Fruit fly (Drosophila melanogaster) whole organism, embryonic: ENCODE results near the gene hgo.

Experiments
- CG10366 ChIP-seq: fragments of 200-800 bp; sonication (Bioruptor generic); IDR thresholded peaks from 2 replicates; pipeline ENCODE4 v1.3.6; 2022; ENCODE audit warnings: missing biosample characterization, missing genetic modification characterization
- CG11456 ChIP-seq: fragments of 200-800 bp; sonication (Bioruptor generic); IDR thresholded peaks from 3 replicates; pipeline ENCODE4 v1.3.6; 2022; ENCODE audit warnings: missing biosample characterization, missing genetic modification characterization
- CG12769 ChIP-seq: fragments of 200-800 bp; sonication (Bioruptor generic); optimal IDR thresholded peaks from 2 replicates; lab custom pipeline; 2019; ENCODE audit warnings: missing biosample characterization, mild to moderate bottlenecking, missing genetic modification characterization, moderate library complexity
- CG13775 ChIP-seq: fragments of 200-800 bp; sonication (Bioruptor generic); optimal IDR thresholded peaks from 3 replicates; lab custom pipeline; 2017; ENCODE audit warnings: missing biosample characterization, mild to moderate bottlenecking, missing genetic modification characterization
- CG17802 ChIP-seq: fragments of 200-800 bp; sonication (Bioruptor generic); optimal IDR thresholded peaks from 2 replicates; lab custom pipeline; 2018; ENCODE audit warnings: missing biosample characterization, mild to moderate bottlenecking, missing genetic modification characterization, moderate library complexity
- CG18262 ChIP-seq: fragments of 200-800 bp; optimal IDR thresholded peaks from 3 replicates; lab custom pipeline; 2019; ENCODE audit warnings: missing biosample characterization, mild to moderate bottlenecking, missing genetic modification characterization, moderate library complexity
- CG32532 ChIP-seq: fragments of 200-800 bp; sonication (Bioruptor generic); IDR thresholded peaks from 2 replicates; pipeline ENCODE4 v1.3.6; 2022; ENCODE audit warnings: missing biosample characterization, missing genetic modification characterization
- CG4730 ChIP-seq: fragments of 200-800 bp; sonication (Bioruptor generic); IDR thresholded peaks from 2 replicates; pipeline ENCODE4 v1.3.6; 2022; ENCODE audit warnings: missing biosample characterization, missing genetic modification characterization
- CG6765 ChIP-seq: fragments of 200-800 bp; sonication (Bioruptor generic); optimal IDR thresholded peaks from 3 replicates; lab custom pipeline; 2017; ENCODE audit warnings: missing biosample characterization, mild to moderate bottlenecking, missing genetic modification characterization
- CG8924 ChIP-seq: fragments of 200-800 bp; optimal IDR thresholded peaks from 3 replicates; lab custom pipeline; 2019; ENCODE audit warnings: missing biosample characterization, mild to moderate bottlenecking, missing genetic modification characterization, moderate library complexity
- Deaf1 ChIP-seq: fragments of 200-800 bp; optimal IDR thresholded peaks from 3 replicates; lab custom pipeline; 2019; ENCODE audit warnings: missing biosample characterization, mild to moderate bottlenecking, missing genetic modification characterization, moderate library complexity
- Drgx ChIP-seq: fragments of 200-800 bp; sonication (Bioruptor generic); IDR thresholded peaks from 2 replicates; pipeline ENCODE4 v1.3.6; 2022; ENCODE audit warnings: missing biosample characterization, missing genetic modification characterization
- Elba2 ChIP-seq: fragments of 200-800 bp; sonication (Bioruptor generic); optimal IDR thresholded peaks from 3 replicates; lab custom pipeline; 2016; ENCODE audit warnings: missing biosample characterization, missing genetic modification characterization
- HLH3B ChIP-seq: fragments of 200-800 bp; sonication (Bioruptor generic); IDR thresholded peaks from 2 replicates; pipeline ENCODE4 v1.3.6; 2022; ENCODE audit warnings: missing biosample characterization, missing genetic modification characterization
- HLH54F ChIP-seq: fragments of 200-800 bp; sonication (Bioruptor generic); optimal IDR thresholded peaks from 3 replicates; lab custom pipeline; 2016; ENCODE audit warnings: missing biosample characterization, missing genetic modification characterization
- Jarid2 ChIP-seq: fragments of 200-800 bp; sonication (Bioruptor generic); optimal IDR thresholded peaks from 3 replicates; lab custom pipeline; 2017; ENCODE audit warnings: mild to moderate bottlenecking, missing biosample characterization, missing genetic modification reagents, missing genetic modification characterization
- Med ChIP-seq: fragments of 200-800 bp; sonication (Bioruptor generic); peaks from one replicate; lab custom pipeline; 2016; ENCODE audit warnings: missing biosample characterization, missing genetic modification characterization, mild to moderate bottlenecking, inconsistent platforms, moderate library complexity
- Oli ChIP-seq: fragments of 200-800 bp; sonication (Bioruptor generic); optimal IDR thresholded peaks from 2 replicates; lab custom pipeline; 2018; ENCODE audit warnings: missing biosample characterization, mild to moderate bottlenecking, missing genetic modification characterization, moderate library complexity
- Ptx1 ChIP-seq: fragments of 200-800 bp; sonication (Bioruptor generic); IDR thresholded peaks from 2 replicates; pipeline ENCODE4 v1.3.6; 2022; ENCODE audit warnings: missing biosample characterization, missing genetic modification characterization
- Rfx ChIP-seq: fragments of 200-800 bp; sonication (Bioruptor generic); IDR thresholded peaks from 2 replicates; pipeline ENCODE4 v1.3.6; 2022; ENCODE audit warnings: missing biosample characterization, missing genetic modification characterization
- Sry-β ChIP-seq: fragments of 200-800 bp; sonication (Bioruptor generic); optimal IDR thresholded peaks from 2 replicates; lab custom pipeline; 2018; ENCODE audit warnings: missing biosample characterization, mild to moderate bottlenecking, missing genetic modification characterization, moderate library complexity
- bcd ChIP-seq: fragments of 200-800 bp; sonication (Bioruptor generic); optimal IDR thresholded peaks from 2 replicates; lab custom pipeline; 2017; ENCODE audit warnings: missing biosample characterization, mild to moderate bottlenecking, missing genetic modification characterization
- cas ChIP-seq: fragments of 200-800 bp; sonication (Bioruptor generic); IDR thresholded peaks from 2 replicates; pipeline ENCODE4 v1.3.6; 2022; ENCODE audit warnings: missing biosample characterization, missing genetic modification characterization
- cato ChIP-seq: fragments of 200-800 bp; sonication (Bioruptor generic); optimal IDR thresholded peaks from 2 replicates; lab custom pipeline; 2016; ENCODE audit warnings: missing biosample characterization, missing genetic modification characterization, borderline replicate concordance
- chinmo ChIP-seq: fragments of 200-800 bp; sonication (Bioruptor generic); IDR thresholded peaks from 4 replicates; pipeline ENCODE4 v1.3.6; 2022; ENCODE audit warnings: missing biosample characterization, missing genetic modification characterization; ENCODE audit not compliant: partially characterized antibody
- emc ChIP-seq: fragments of 200-800 bp; sonication (Bioruptor generic); optimal IDR thresholded peaks from 2 replicates; lab custom pipeline; 2016; ENCODE audit warnings: missing biosample characterization, missing genetic modification characterization
- fd3F ChIP-seq: fragments of 200-800 bp; sonication (Bioruptor generic); optimal IDR thresholded peaks from 2 replicates; lab custom pipeline; 2018; ENCODE audit warnings: missing biosample characterization, mild to moderate bottlenecking, missing genetic modification characterization, moderate library complexity
- gro ChIP-seq: fragments of 200-800 bp; sonication (Bioruptor generic); optimal IDR thresholded peaks from 2 replicates; lab custom pipeline; 2016; ENCODE audit warnings: missing biosample characterization, missing genetic modification characterization
- lmd ChIP-seq: fragments of 200-800 bp; sonication (Bioruptor generic); IDR thresholded peaks from 2 replicates; pipeline ENCODE4 v1.3.6; 2022; ENCODE audit warnings: missing biosample characterization, missing genetic modification characterization
- mld ChIP-seq: fragments of 200-800 bp; sonication (Bioruptor generic); IDR thresholded peaks from 3 replicates; pipeline ENCODE4 v1.3.6; 2022; ENCODE audit warnings: missing biosample characterization, missing genetic modification characterization; ENCODE audit not compliant: partially characterized antibody
- nmo ChIP-seq: fragments of 200-800 bp; sonication (Bioruptor generic); optimal IDR thresholded peaks from 2 replicates; lab custom pipeline; 2018; ENCODE audit warnings: missing biosample characterization, mild to moderate bottlenecking, missing genetic modification characterization, moderate library complexity
- org-1 ChIP-seq: fragments of 200-800 bp; sonication (Bioruptor generic); optimal IDR thresholded peaks from 2 replicates; lab custom pipeline; 2017; ENCODE audit warnings: missing biosample characterization, missing genetic modification characterization
- pita ChIP-seq: fragments of 200-800 bp; sonication (Bioruptor generic); optimal IDR thresholded peaks from 2 replicates; lab custom pipeline; 2017; ENCODE audit warnings: missing biosample characterization, mild to moderate bottlenecking, missing genetic modification characterization
- sd ChIP-seq: fragments of 200-800 bp; sonication (Bioruptor generic); optimal IDR thresholded peaks from 3 replicates; lab custom pipeline; 2018; ENCODE audit warnings: missing biosample characterization, mild to moderate bottlenecking, missing genetic modification characterization, moderate library complexity
- sna ChIP-seq: fragments of 200-800 bp; sonication (Bioruptor generic); IDR thresholded peaks from 2 replicates; pipeline ENCODE4 v1.3.6; 2022; ENCODE audit warnings: missing biosample characterization, missing genetic modification characterization; ENCODE audit not compliant: partially characterized antibody
- stc ChIP-seq: fragments of 200-800 bp; sonication (Bioruptor generic); IDR thresholded peaks from 2 replicates; pipeline ENCODE4 v1.3.6; 2022; ENCODE audit warnings: missing biosample characterization, missing genetic modification characterization
- usp ChIP-seq: fragments of >200 bp; optimal IDR thresholded peaks from 2 replicates; lab custom pipeline; 2017; ENCODE audit warnings: missing biosample characterization, missing genetic modification characterization
- vnd ChIP-seq: fragments of 200-800 bp; sonication (Bioruptor generic); IDR thresholded peaks from 3 replicates; pipeline ENCODE4 v1.3.6; 2022; ENCODE audit warnings: missing biosample characterization, missing genetic modification characterization; ENCODE audit not compliant: partially characterized antibody

hgo gene

dm6 chr2L:11169904-11170303, 33.7 kb downstream of the hgo start (continued):
- TF ChIP-seq CG32532 (GFP tag; lab: Robert Waterston, UW) (peak; percentile 41; the same call in 1 of the 2 replicates), bcd (GFP tag; lab: Kevin White, UChicago) (peak; percentile 6), sna (GFP tag; lab: Robert Waterston, UW) (no peak), lmd (peak; percentile 13; the same call in 1 of the 2 replicates), nmo (GFP tag; lab: Kevin White, UChicago) (no peak), stc (GFP tag; lab: Robert Waterston, UW) (no peak)

- TF ChIP-seq sd (tag; lab: Kevin White, UChicago), result peak; percentile 2
- no peak for TF ChIP-seq HLH54F (GFP tag; lab: Kevin White, UChicago)
- no peak for TF ChIP-seq cato
- no peak for TF ChIP-seq emc (GFP tag; lab: Kevin White, UChicago)
- no peak for TF ChIP-seq CG8924
- 0 out of 2 replicates have a peak, but pooled peaks have one; percentile 16 for TF ChIP-seq cas (GFP tag; lab: Robert Waterston, UW)
- peak; percentile 60 for TF ChIP-seq Med (GFP tag; lab: Kevin White, UChicago)
- no peak for TF ChIP-seq vnd
- no peak for TF ChIP-seq Deaf1 (tag; lab: Kevin White, UChicago)
- no peak for TF ChIP-seq Rfx (GFP tag; lab: Robert Waterston, UW)
- no peak for TF ChIP-seq Sry-β (GFP tag; lab: Kevin White, UChicago)
- TF ChIP-seq CG18262 (tag; lab: Kevin White, UChicago), result no peak
- TF ChIP-seq Drgx (GFP tag; lab: Robert Waterston, UW), result no peak
- no peak for TF ChIP-seq Jarid2
- TF ChIP-seq Ptx1 (GFP tag; lab: Robert Waterston, UW), result no peak
- TF ChIP-seq HLH3B, result no peak
- no peak for TF ChIP-seq fd3F (GFP tag; lab: Kevin White, UChicago)
- TF ChIP-seq CG12769 (tag; lab: Kevin White, UChicago), result peak; percentile 82
- TF ChIP-seq CG11456 (GFP tag; lab: Robert Waterston, UW), result 0 out of 3 replicates have a peak, but pooled peaks have one; percentile 43
- TF ChIP-seq Elba2 (GFP tag; lab: Kevin White, UChicago), result no peak
- TF ChIP-seq CG17802 (tag; lab: Kevin White, UChicago), result no peak
- TF ChIP-seq mld (GFP tag; lab: Robert Waterston, UW), result no peak
- TF ChIP-seq chinmo (GFP tag; lab: Robert Waterston, UW), result 0 out of 4 replicates have a peak, but pooled peaks have one; percentile 51
- no peak for TF ChIP-seq org-1 (GFP tag; lab: Kevin White, UChicago)
- TF ChIP-seq CG32532 (GFP tag; lab: Robert Waterston, UW), result no peak
- TF ChIP-seq gro, result no peak
- TF ChIP-seq Oli, result no peak
- no peak for TF ChIP-seq CG4730 (GFP tag; lab: Robert Waterston, UW)
- TF ChIP-seq usp (GFP tag; lab: Kevin White, UChicago), result no peak
- no peak for TF ChIP-seq CG13775 (GFP tag; lab: Kevin White, UChicago)
- TF ChIP-seq CG10366, result no peak
- TF ChIP-seq pita (GFP tag; lab: Kevin White, UChicago), result no peak
- no peak for TF ChIP-seq CG6765 (GFP tag; lab: Kevin White, UChicago)
- TF ChIP-seq, all 482 proteins: peak for 6
These were observed 34.4 kb downstream of the hgo start for dm6 chr2L:11170549-11170948.
